Worm (Caenorhabditis elegans): ENCODE results near the gene Y46G5A.34.

- TF ChIP-seq T22C8.4 (GFP tag; IDR thresholded peaks at IDR 0.05) (no peak), tab-1 (GFP tag; IDR thresholded peaks at IDR 0.05) (no peak), ref-1 (GFP tag; conservative IDR thresholded peaks at IDR 0.05) (no peak), ztf-29 (GFP tag; IDR thresholded peaks at IDR 0.05) (no peak)
Observed at ce11 chrII:12809725-12810124, 33.2 kb downstream of the Y46G5A.34 start.
